Worm (Caenorhabditis elegans) whole organism, L4/young adult: Measurements from ENCODE around the gene ptc-3.

Source experiments
- dao-5 ChIP-seq: sonication (generic microtip); optimal IDR thresholded peaks from 2 replicates; lab custom pipeline; 2016; ENCODE audit warnings: missing genotype, missing genetic modification characterization, moderate library complexity, missing compliant biosample characterization
- him-1 ChIP-seq: sonication (generic microtip); optimal IDR thresholded peaks from 2 replicates; lab custom pipeline; 2016; ENCODE audit warnings: missing genotype, missing genetic modification reagents, missing genetic modification characterization, missing compliant biosample characterization

DNA sequence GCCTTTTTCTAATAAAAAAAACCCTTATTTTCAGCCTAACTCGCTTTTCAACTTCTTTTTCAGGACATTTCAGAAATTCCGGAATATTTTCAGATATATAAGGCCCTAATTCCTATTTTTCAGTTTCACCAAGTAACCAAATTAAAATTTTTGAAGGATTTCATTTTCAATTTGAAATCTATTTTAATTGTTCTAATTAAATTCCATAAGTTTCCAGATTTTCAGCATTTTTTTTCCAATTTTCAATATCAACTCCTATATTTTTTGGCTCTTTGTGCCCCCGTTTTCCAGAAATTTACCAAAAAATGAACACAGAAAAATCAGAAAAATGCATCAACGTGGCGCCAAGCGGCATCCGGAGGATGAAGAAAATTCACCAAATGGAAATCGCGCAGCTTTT is 22.4 kb upstream of the ptc-3 start, which contains the start of gene Y110A2AL.1:
- TF ChIP-seq him-1 (tag; lab: Kevin White, UChicago) (no peak), dao-5 (tag; lab: Kevin White, UChicago) (no peak)
